Worm (Caenorhabditis elegans): ENCODE measurements around the gene C06A1.6.

C06A1.6 gene

ce11 chrII:10537988-10538387 is 26.5 kb downstream of the C06A1.6 start:
- peak; percentile 14 for TF ChIP-seq nhr-102 (tag; optimal IDR thresholded peaks at IDR 0.05)
- TF ChIP-seq lsy-2 (tag; optimal IDR thresholded peaks at IDR 0.05), result peak in 1 of 2 experiments; percentile 75
- no peak for TF ChIP-seq ama-1 (optimal IDR thresholded peaks at IDR 0.05)
- peak; percentile 70 for TF ChIP-seq dpl-1 (GFP tag; optimal IDR thresholded peaks at IDR 0.05)
- peak; percentile 30 for TF ChIP-seq nhr-6 (tag; optimal IDR thresholded peaks at IDR 0.05)
- peak; percentile 63 for TF ChIP-seq lin-38 (GFP tag; IDR thresholded peaks at IDR 0.05)
- TF ChIP-seq egl-27 (tag; optimal IDR thresholded peaks at IDR 0.05), result no peak
- no peak for TF ChIP-seq mxl-2 (GFP tag; conservative IDR thresholded peaks at IDR 0.05)
- TF ChIP-seq jun-1 (tag; optimal IDR thresholded peaks at IDR 0.05), result no peak
- TF ChIP-seq madf-9 (GFP tag; conservative IDR thresholded peaks at IDR 0.05), result peak; percentile 72
- no peak for TF ChIP-seq daf-19 (GFP tag; conservative IDR thresholded peaks at IDR 0.05)
- TF ChIP-seq nhr-42 (GFP tag; IDR thresholded peaks at IDR 0.05), result no peak
- TF ChIP-seq Y75B8A.6 (GFP tag; IDR thresholded peaks at IDR 0.05), result no peak
- TF ChIP-seq hmg-1.1 (GFP tag; IDR thresholded peaks at IDR 0.05), result no peak
- TF ChIP-seq F10B5.3 (tag; optimal IDR thresholded peaks at IDR 0.05), result no peak
- no peak for TF ChIP-seq T20F7.1 (GFP tag; optimal IDR thresholded peaks at IDR 0.05)
- no peak for TF ChIP-seq nhr-76 (tag; optimal IDR thresholded peaks at IDR 0.05)
- TF ChIP-seq gei-8 (GFP tag; optimal IDR thresholded peaks at IDR 0.05), result no peak
- TF ChIP-seq mep-1 (tag; optimal IDR thresholded peaks at IDR 0.05), result peak; percentile 42
- peak; percentile 60 for TF ChIP-seq dve-1 (tag; optimal IDR thresholded peaks at IDR 0.05; ENCODE audit: insufficient read depth)
- TF ChIP-seq zfp-2 (tag; optimal IDR thresholded peaks at IDR 0.05), result no peak
- TF ChIP-seq lin-1 (GFP tag; IDR thresholded peaks at IDR 0.05), result no peak
- TF ChIP-seq arid-1 (GFP tag; conservative IDR thresholded peaks at IDR 0.05), result no peak
- 0 out of 4 replicates have a peak, but pooled peaks of 1 of the 2 experiments have one; percentile 36 for TF ChIP-seq madf-5 (GFP tag; IDR thresholded peaks at IDR 0.05)
- peak; percentile 63 for TF ChIP-seq unc-130 (GFP tag; optimal IDR thresholded peaks at IDR 0.05)
- no peak for TF ChIP-seq aly-2 (tag; optimal IDR thresholded peaks at IDR 0.05)
- TF ChIP-seq ZK546.5 (tag; optimal IDR thresholded peaks at IDR 0.05), result no peak
- TF ChIP-seq ceh-32 (tag; optimal IDR thresholded peaks at IDR 0.05; ENCODE audit: poor library complexity), result no peak
- TF ChIP-seq spr-3 (GFP tag; optimal IDR thresholded peaks at IDR 0.05), result no peak
- peak; percentile 48 for TF ChIP-seq dmd-6 (GFP tag; IDR thresholded peaks at IDR 0.05)
- no peak for TF ChIP-seq snpc-4 (tag; optimal IDR thresholded peaks at IDR 0.05)
- TF ChIP-seq ceh-44 (GFP tag; IDR thresholded peaks at IDR 0.05), result 0 out of 2 replicates have a peak, but pooled peaks have one; percentile 28
- no peak for TF ChIP-seq attf-4 (tag; optimal IDR thresholded peaks at IDR 0.05)
- no peak for TF ChIP-seq nhr-111 (GFP tag; optimal IDR thresholded peaks at IDR 0.05)
- no peak for TF ChIP-seq snpc-1.2 (GFP tag; IDR thresholded peaks at IDR 0.05)
- no peak for TF ChIP-seq sdz-12 (GFP tag; optimal IDR thresholded peaks at IDR 0.05)
- no peak for TF ChIP-seq cey-2 (tag; optimal IDR thresholded peaks at IDR 0.05; ENCODE audit: borderline replicate concordance, insufficient read depth)
- no peak for TF ChIP-seq zag-1 (tag; optimal IDR thresholded peaks at IDR 0.05)
- TF ChIP-seq nhr-11 (tag; optimal IDR thresholded peaks at IDR 0.05), result peak; percentile 45
- no peak for TF ChIP-seq F26F4.8 (GFP tag; conservative IDR thresholded peaks at IDR 0.05)
- peak in 1 of 2 experiments; percentile 78 for TF ChIP-seq hif-1 (tag; optimal IDR thresholded peaks at IDR 0.05)
- TF ChIP-seq hlh-30 (tag; optimal IDR thresholded peaks at IDR 0.05; ENCODE audit: insufficient read depth), result no peak
- TF ChIP-seq Y48G9A.11 (GFP tag; IDR thresholded peaks at IDR 0.05), result peak; percentile 68; the same call in 1 of the 2 replicates
- no peak for TF ChIP-seq php-3 (GFP tag; IDR thresholded peaks at IDR 0.05)
- no peak for TF ChIP-seq fos-1 (tag; optimal IDR thresholded peaks at IDR 0.05)
- no peak for TF ChIP-seq daf-16 (GFP tag; optimal IDR thresholded peaks at IDR 0.05)
- TF ChIP-seq daf-16 (tag; optimal IDR thresholded peaks at IDR 0.05), result no peak
- TF ChIP-seq lin-15B (tag; optimal IDR thresholded peaks at IDR 0.05), result no peak
- TF ChIP-seq ceh-82 (tag; optimal IDR thresholded peaks at IDR 0.05), result no peak
- TF ChIP-seq skn-1 (tag; optimal IDR thresholded peaks at IDR 0.05), result no peak
- no peak for TF ChIP-seq Y5F2A.4 (GFP tag; optimal IDR thresholded peaks at IDR 0.05)
- TF ChIP-seq ctbp-1 (GFP tag; IDR thresholded peaks at IDR 0.05), result no peak
